Worm (Caenorhabditis elegans): ENCODE results near the gene lsm-1.
"Not testable (repeated sequence)": the region's sequence is repeated elsewhere in the genome, so short reads cannot be mapped to it uniquely, and the experiment has no call there.

Gene lsm-1

ce11 chrII:11104162-11104561 lies 22.6 kb upstream of the lsm-1 start, which contains the start of gene C09H10.9:
Gene C09H10.9 (plus strand): TSS chrII:11104462.
- TF ChIP-seq unc-39 (tag; optimal IDR thresholded peaks at IDR 0.05) (no peak), bed-3 (GFP tag; optimal IDR thresholded peaks at IDR 0.05) (no peak), elt-3 (tag; optimal IDR thresholded peaks at IDR 0.05) (no peak), snpc-4 (tag; optimal IDR thresholded peaks at IDR 0.05) (no peak), nhr-237 (tag; optimal IDR thresholded peaks at IDR 0.05) (no peak), drap-1 (GFP tag; optimal IDR thresholded peaks at IDR 0.05) (no peak), mls-2 (tag; optimal IDR thresholded peaks at IDR 0.05) (no peak), sem-2 (GFP tag; optimal IDR thresholded peaks at IDR 0.05) (no peak)

- no peak for TF ChIP-seq unc-120 (tag; optimal IDR thresholded peaks at IDR 0.05; ENCODE audit: poor library complexity, severe bottlenecking)
- peak; percentile 90 for TF ChIP-seq lsy-2 (tag; optimal IDR thresholded peaks at IDR 0.05)
- no peak for TF ChIP-seq ham-2 (GFP tag; optimal IDR thresholded peaks at IDR 0.05)
- no peak for TF ChIP-seq sptf-1 (tag; optimal IDR thresholded peaks at IDR 0.05)
- TF ChIP-seq lin-13 (tag; optimal IDR thresholded peaks at IDR 0.05): peak; percentile 12
- no peak for TF ChIP-seq zip-8 (tag; optimal IDR thresholded peaks at IDR 0.05)
- TF ChIP-seq mep-1 (tag; optimal IDR thresholded peaks at IDR 0.05): no peak
- TF ChIP-seq ceh-83 (GFP tag; optimal IDR thresholded peaks at IDR 0.05): no peak
- TF ChIP-seq sem-2 (GFP tag; optimal IDR thresholded peaks at IDR 0.05): no peak
- TF ChIP-seq ceh-39 (tag; optimal IDR thresholded peaks at IDR 0.05): no peak
These were observed 20.6 kb upstream of the lsm-1 start, which contains the start of gene nasp-1 for ce11 chrII:11105981-11106711. Gene nasp-1 (plus strand): TSS chrII:11106612.

DNA sequence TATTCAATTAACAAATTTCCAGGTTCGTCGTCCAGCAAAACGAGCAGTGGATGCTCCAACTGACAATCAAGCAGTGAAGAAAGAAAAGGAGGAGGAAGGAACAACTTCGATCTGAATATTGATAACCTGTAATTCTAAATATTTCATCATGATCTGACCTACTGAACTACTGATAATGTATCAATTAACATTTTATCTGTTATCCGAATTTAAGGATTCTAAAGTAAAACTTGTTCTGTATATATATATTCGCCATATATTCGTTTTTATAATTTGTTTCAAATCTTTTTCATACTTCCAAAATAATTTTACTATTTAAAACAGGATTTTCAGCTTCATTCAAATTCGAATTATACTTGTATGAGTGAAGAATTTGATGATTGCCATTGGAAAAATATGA lies 18.9 kb upstream of the lsm-1 start, which contains the start of gene apc-17:
Gene apc-17, plus strand, starts transcription at position 301 of the 400 bp plus-strand sequence.
- TF ChIP-seq zip-8 (tag; optimal IDR thresholded peaks at IDR 0.05): no peak
- TF ChIP-seq lin-13 (tag; optimal IDR thresholded peaks at IDR 0.05): no peak
- no peak for TF ChIP-seq sptf-1 (tag; optimal IDR thresholded peaks at IDR 0.05)
- no peak for TF ChIP-seq nhr-237 (tag; optimal IDR thresholded peaks at IDR 0.05)
- no peak for TF ChIP-seq ceh-39 (tag; optimal IDR thresholded peaks at IDR 0.05)
- no peak for TF ChIP-seq mep-1 (tag; optimal IDR thresholded peaks at IDR 0.05)
- TF ChIP-seq mab-5 (tag; optimal IDR thresholded peaks at IDR 0.05): no peak
- no peak for TF ChIP-seq nhr-76 (tag; optimal IDR thresholded peaks at IDR 0.05)
- TF ChIP-seq ztf-11 (tag; optimal IDR thresholded peaks at IDR 0.05): no peak

DNA sequence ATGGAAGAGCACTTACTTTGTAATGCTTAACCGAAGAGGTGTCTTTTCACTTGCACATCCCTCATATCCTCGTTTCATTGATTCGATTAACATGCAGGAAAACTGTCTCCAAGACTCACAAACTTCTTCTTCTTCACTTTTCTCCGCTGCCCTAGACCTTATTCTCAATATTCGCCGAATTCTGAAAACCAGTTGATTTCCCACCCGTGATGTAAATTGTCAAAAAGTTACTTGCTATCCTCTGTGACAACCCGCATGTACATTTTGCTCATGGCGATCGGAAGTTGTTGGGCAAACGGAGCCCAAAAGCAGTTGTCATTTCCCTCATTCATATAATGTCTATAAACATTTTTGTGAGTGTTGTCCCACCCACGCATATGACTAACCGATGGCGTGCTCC lies 16.3 kb upstream of the lsm-1 start:
- TF ChIP-seq unc-120 (tag; optimal IDR thresholded peaks at IDR 0.05; ENCODE audit: poor library complexity, severe bottlenecking): no peak
- TF ChIP-seq tbx-8 (GFP tag; optimal IDR thresholded peaks at IDR 0.05): no peak

DNA sequence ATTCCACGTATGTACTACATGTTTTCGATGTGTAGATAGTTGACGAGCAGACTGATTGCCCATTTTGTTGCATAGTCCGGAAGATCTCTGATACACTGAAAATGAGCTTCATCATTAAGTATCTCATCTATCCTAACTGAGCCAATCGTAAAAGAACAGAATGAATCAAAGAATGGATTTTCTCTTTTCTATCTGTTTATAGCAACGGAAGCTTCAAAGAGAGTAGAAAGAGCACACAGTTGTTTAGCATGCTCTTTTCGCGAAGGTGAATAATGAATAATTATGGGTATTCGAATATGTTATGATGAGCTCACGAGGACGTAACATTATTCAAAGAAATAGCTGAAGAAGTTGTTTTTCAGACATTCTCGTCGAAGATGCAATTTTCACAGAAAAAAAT lies 15.6 kb upstream of the lsm-1 start, which contains the start of gene glb-4:
Gene glb-4, minus strand, starts transcription at position 101 of the 400 bp plus-strand sequence.
- TF ChIP-seq lsy-2 (tag; optimal IDR thresholded peaks at IDR 0.05) (no peak), nhr-28 (tag; optimal IDR thresholded peaks at IDR 0.05) (no peak), M03D4.4 (tag; optimal IDR thresholded peaks at IDR 0.05) (no peak)

ce11 chrII:11112419-11112818 lies 14.3 kb upstream of the lsm-1 start, which contains the start of gene mat-2:
Gene mat-2 (plus strand): TSS chrII:11112719.
- TF ChIP-seq zip-8 (tag; optimal IDR thresholded peaks at IDR 0.05) (no peak), M03D4.4 (tag; optimal IDR thresholded peaks at IDR 0.05) (no peak), lin-32 (GFP tag; optimal IDR thresholded peaks at IDR 0.05) (no peak)

DNA sequence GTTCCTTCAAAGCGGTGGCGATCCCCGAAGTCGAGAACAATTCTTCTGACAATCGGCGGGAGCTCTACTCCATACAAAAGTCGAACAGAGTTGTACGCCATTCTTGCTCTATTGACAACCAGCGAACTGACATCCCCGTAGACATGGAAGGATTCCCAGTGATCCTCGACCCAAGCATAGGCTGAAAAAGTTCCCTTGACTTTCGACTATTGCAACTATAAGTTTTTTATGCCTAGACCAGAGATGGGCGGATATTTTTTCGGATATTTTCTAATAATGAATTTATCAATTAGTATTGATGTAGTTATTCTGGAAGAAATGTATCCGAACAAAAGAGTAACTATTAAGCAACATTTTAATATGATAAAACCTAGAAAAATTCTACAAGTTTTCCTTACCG lies 5.0 kb upstream of the lsm-1 start, which contains the start of gene W10C6.2:
Gene W10C6.2, minus strand, starts transcription at position 101 of the 400 bp plus-strand sequence.
- not testable (repeated sequence) for TF ChIP-seq sptf-1 (tag; optimal IDR thresholded peaks at IDR 0.05); ceh-43 (GFP tag; optimal IDR thresholded peaks at IDR 0.05); nhr-237 (tag; optimal IDR thresholded peaks at IDR 0.05)

Data from whole organism, mixed stage, embryonic.